Worm (Caenorhabditis elegans) whole organism, L2 larva: ENCODE data around the gene srx-119.

Source experiments
- C34F6.9 ChIP-seq: fragments of 150-350 bp; optimal IDR thresholded peaks from 2 replicates; lab custom pipeline; 2014; ENCODE audit warnings: missing biosample characterization, missing genetic modification characterization
- F13H6.1 ChIP-seq: sonication (generic microtip); optimal IDR thresholded peaks from 2 replicates; lab custom pipeline; 2016; ENCODE audit warnings: missing genetic modification characterization, missing compliant biosample characterization
- Y55F3AM.14 ChIP-seq: fragments of 200-800 bp; sonication (Bioruptor generic); optimal IDR thresholded peaks from 2 replicates; lab custom pipeline; 2018; ENCODE audit warnings: mild to moderate bottlenecking, missing genetic modification characterization, missing compliant biosample characterization
- alr-1 ChIP-seq: fragments of 150-350 bp; optimal IDR thresholded peaks from 2 replicates; lab custom pipeline; 2014; ENCODE audit warnings: missing biosample characterization, missing genetic modification characterization
- aly-2 ChIP-seq: fragments of 150-350 bp; optimal IDR thresholded peaks from 2 replicates; lab custom pipeline; 2014; ENCODE audit warnings: missing biosample characterization, missing genetic modification characterization
- ama-1 ChIP-seq: fragments of 150-350 bp; optimal IDR thresholded peaks from 2 replicates; lab custom pipeline; 2018; ENCODE audit warnings: inconsistent platforms
- blmp-1 ChIP-seq: sonication (generic microtip); optimal IDR thresholded peaks from 2 replicates; lab custom pipeline; 2017; ENCODE audit warnings: missing genetic modification characterization, mild to moderate bottlenecking, missing compliant biosample characterization, antibody characterized with exemption, moderate library complexity; ENCODE audit not compliant: insufficient read depth
- ceh-16 ChIP-seq: fragments of 150-350 bp; optimal IDR thresholded peaks from 2 replicates; lab custom pipeline; 2014; ENCODE audit warnings: missing biosample characterization, missing genetic modification characterization
- crh-2 ChIP-seq: sonication (generic microtip); optimal IDR thresholded peaks from 2 replicates; lab custom pipeline; 2017; ENCODE audit warnings: missing biosample characterization, missing genetic modification characterization
- dmd-4 ChIP-seq: sonication (generic microtip); optimal IDR thresholded peaks from 2 replicates; lab custom pipeline; 2017; ENCODE audit warnings: missing biosample characterization, missing genetic modification characterization
- egl-27 ChIP-seq: sonication (generic microtip); optimal IDR thresholded peaks from 3 replicates; lab custom pipeline; 2017; ENCODE audit warnings: missing biosample characterization, missing genetic modification reagents, missing genetic modification characterization
- fos-1 ChIP-seq: fragments of 150-350 bp; optimal IDR thresholded peaks from 2 replicates; lab custom pipeline; 2014; ENCODE audit warnings: missing biosample characterization, missing genetic modification characterization
- gmeb-1 ChIP-seq: fragments of 150-350 bp; optimal IDR thresholded peaks from 2 replicates; lab custom pipeline; 2014; ENCODE audit warnings: missing biosample characterization, missing genetic modification characterization
- lin-13 ChIP-seq: fragments of 150-350 bp; optimal IDR thresholded peaks from 2 replicates; lab custom pipeline; 2014; ENCODE audit warnings: missing biosample characterization, missing genetic modification reagents, missing genetic modification characterization
- lin-39 ChIP-seq: fragments of 150-350 bp; optimal IDR thresholded peaks from 2 replicates; lab custom pipeline; 2014; ENCODE audit warnings: missing biosample characterization, missing genetic modification reagents, missing genetic modification characterization
- mab-5 ChIP-seq: fragments of 150-350 bp; optimal IDR thresholded peaks from 2 replicates; lab custom pipeline; 2014; ENCODE audit warnings: missing biosample characterization, missing genetic modification characterization
- mbf-1 ChIP-seq: sonication (generic microtip); optimal IDR thresholded peaks from 2 replicates; lab custom pipeline; 2017; ENCODE audit warnings: missing biosample characterization, missing genetic modification characterization
- nhr-11 ChIP-seq: fragments of 150-350 bp; optimal IDR thresholded peaks from 2 replicates; lab custom pipeline; 2014; ENCODE audit warnings: missing biosample characterization, missing genetic modification characterization
- nhr-12 ChIP-seq: fragments of 150-350 bp; optimal IDR thresholded peaks from 2 replicates; lab custom pipeline; 2014; ENCODE audit warnings: missing biosample characterization, missing genetic modification characterization
- nhr-129 ChIP-seq: fragments of 150-350 bp; optimal IDR thresholded peaks from 2 replicates; lab custom pipeline; 2014; ENCODE audit warnings: missing biosample characterization, missing genetic modification characterization
- nhr-21 ChIP-seq: fragments of 150-350 bp; optimal IDR thresholded peaks from 2 replicates; lab custom pipeline; 2014; ENCODE audit warnings: missing biosample characterization, missing genetic modification characterization
- nhr-237 ChIP-seq: fragments of 150-350 bp; optimal IDR thresholded peaks from 2 replicates; lab custom pipeline; 2014; ENCODE audit warnings: missing biosample characterization, missing genetic modification characterization
- nhr-6 ChIP-seq: fragments of 150-350 bp; optimal IDR thresholded peaks from 2 replicates; lab custom pipeline; 2014; ENCODE audit warnings: missing biosample characterization, missing genetic modification characterization
- nhr-77 ChIP-seq: fragments of 150-350 bp; optimal IDR thresholded peaks from 2 replicates; lab custom pipeline; 2014; ENCODE audit warnings: missing biosample characterization, missing genetic modification characterization
- peb-1 ChIP-seq: fragments of 150-350 bp; optimal IDR thresholded peaks from 2 replicates; lab custom pipeline; 2014; ENCODE audit warnings: missing biosample characterization, missing genetic modification characterization
- skn-1 ChIP-seq: sonication (generic microtip); optimal IDR thresholded peaks from 2 replicates; lab custom pipeline; 2017; ENCODE audit warnings: missing biosample characterization, missing genetic modification characterization
- sma-3 ChIP-seq: sonication (generic microtip); optimal IDR thresholded peaks from 2 replicates; lab custom pipeline; 2016; ENCODE audit warnings: missing genetic modification reagents, missing genetic modification characterization, missing compliant biosample characterization
- unc-55 ChIP-seq: fragments of 150-350 bp; sonication (generic microtip); optimal IDR thresholded peaks from 3 replicates; lab custom pipeline; 2014; ENCODE audit warnings: missing biosample characterization, missing genetic modification reagents, missing genetic modification characterization
- unc-62 ChIP-seq: fragments of 150-350 bp; optimal IDR thresholded peaks from 2 replicates; lab custom pipeline; 2014; ENCODE audit warnings: missing biosample characterization, missing genetic modification reagents, missing genetic modification characterization
- ztf-11 ChIP-seq: sonication (generic microtip); optimal IDR thresholded peaks from 2 replicates; lab custom pipeline; 2017; ENCODE audit warnings: missing biosample characterization, missing genetic modification characterization
- ztf-4 ChIP-seq: fragments of 150-350 bp; optimal IDR thresholded peaks from 2 replicates; lab custom pipeline; 2014; ENCODE audit warnings: missing biosample characterization, missing genetic modification characterization

Gene srx-119

DNA sequence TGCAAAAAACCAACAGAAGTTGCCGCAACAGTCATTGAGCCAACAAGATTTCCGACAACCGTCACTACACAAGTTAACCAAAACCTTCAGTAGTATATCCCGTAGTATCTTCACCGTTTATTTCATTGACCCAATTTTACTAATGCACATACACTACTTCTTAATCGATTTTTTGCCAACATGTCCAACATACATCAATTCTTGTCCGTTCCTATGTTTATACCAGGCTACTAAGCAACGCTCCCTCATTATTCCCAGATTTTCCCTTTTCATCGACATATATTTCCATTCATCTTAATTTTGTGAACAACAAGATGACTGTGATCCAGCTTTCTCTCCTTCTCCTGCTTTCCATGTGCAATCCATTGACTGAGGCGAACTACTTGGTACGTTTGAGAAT lies 37.8 kb downstream of the srx-119 start, which contains the start of gene F49C5.7:
Gene F49C5.7 (plus strand): TSS at position 301 of the 400 bp plus-strand sequence.
- TF ChIP-seq ztf-11 (no peak), gmeb-1 (no peak), blmp-1 (tag; lab: Kevin White, UChicago) (no peak)

DNA sequence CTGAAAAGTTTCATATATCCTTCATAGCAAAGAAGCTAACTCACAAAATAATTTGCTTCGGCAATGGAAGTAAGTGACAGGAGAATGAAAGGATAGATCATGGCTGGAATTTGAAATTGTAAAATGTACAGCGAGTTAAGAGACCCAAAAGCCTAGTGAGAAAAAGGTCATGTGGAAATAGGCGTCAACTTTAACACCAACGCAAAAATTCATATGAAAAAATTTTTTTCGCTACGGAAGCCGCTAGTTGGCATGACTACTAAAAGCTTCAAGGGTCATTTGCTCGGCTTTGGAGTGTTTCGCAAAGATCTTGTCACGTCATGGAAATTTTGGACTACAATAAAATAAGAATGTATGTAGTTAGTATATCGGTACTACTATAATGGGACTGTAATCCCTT lies 42.5 kb downstream of the srx-119 start, which contains the start of gene Y38E10A.1:
Gene Y38E10A.1 (minus strand): TSS at position 101 of the 400 bp plus-strand sequence.
- no peak for TF ChIP-seq C34F6.9
- TF ChIP-seq dmd-4, result no peak
- TF ChIP-seq nhr-129 (tag; lab: Kevin White, UChicago), result no peak
- no peak for TF ChIP-seq sma-3 (GFP tag; lab: Kevin White, UChicago)
- no peak for TF ChIP-seq mab-5 (tag; lab: Kevin White, UChicago)
- TF ChIP-seq mbf-1 (tag; lab: Kevin White, UChicago), result no peak
- no peak for TF ChIP-seq Y55F3AM.14

- TF ChIP-seq dmd-4, result no peak
- no peak for TF ChIP-seq nhr-12 (tag; lab: Kevin White, UChicago)
- no peak for TF ChIP-seq peb-1 (tag; lab: Kevin White, UChicago)
- TF ChIP-seq blmp-1 (tag; lab: Kevin White, UChicago), result no peak
- TF ChIP-seq nhr-6, result no peak
- no peak for TF ChIP-seq fos-1
- no peak for TF ChIP-seq nhr-11 (tag; lab: Kevin White, UChicago)
- TF ChIP-seq ztf-4 (tag; lab: Kevin White, UChicago), result no peak
- no peak for TF ChIP-seq F13H6.1
- TF ChIP-seq nhr-21, result no peak
- no peak for TF ChIP-seq mbf-1 (tag; lab: Kevin White, UChicago)
- no peak for TF ChIP-seq ceh-16
- no peak for TF ChIP-seq nhr-129 (tag; lab: Kevin White, UChicago)
- TF ChIP-seq nhr-77, result no peak
- no peak for TF ChIP-seq unc-62 (GFP tag; lab: Kevin White, UChicago)
- TF ChIP-seq Y55F3AM.14, result no peak
- no peak for TF ChIP-seq lin-39 (tag; lab: Kevin White, UChicago)
- TF ChIP-seq sma-3 (GFP tag; lab: Kevin White, UChicago), result no peak
- TF ChIP-seq, all 48 proteins: peak for 0
Measured at ce11 chrII:12572760-12573159, 44.7 kb downstream of the srx-119 start, which contains the start of gene Y38E10A.35. Gene Y38E10A.35 (minus strand): TSS chrII:12572860.

DNA sequence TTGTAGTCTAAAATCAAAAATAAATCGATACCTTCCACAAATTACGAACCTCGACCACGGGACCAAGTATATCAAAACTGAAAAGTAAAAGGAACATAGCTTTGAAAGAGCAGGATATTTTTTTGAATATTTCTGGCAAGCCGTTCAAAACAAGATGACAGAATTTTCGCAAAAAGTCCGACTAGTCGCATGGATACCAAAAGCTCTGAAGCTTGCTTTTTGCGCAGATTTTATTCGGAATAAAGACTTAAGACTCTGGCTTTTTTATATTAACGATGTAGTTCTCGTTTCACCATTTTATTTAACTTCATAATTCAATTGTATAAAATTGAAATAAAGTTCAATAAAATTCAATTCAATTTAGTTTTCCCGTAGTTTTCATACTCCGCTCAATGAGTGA lies 45.5 kb downstream of the srx-119 start, which contains the start of gene Y38E10A.2:
Gene Y38E10A.2 (minus strand): TSS at position 101 of the 400 bp plus-strand sequence.
- TF ChIP-seq C34F6.9 (no peak), nhr-237 (tag; lab: Kevin White, UChicago) (no peak), F13H6.1 (no peak), fos-1 (no peak), ama-1 (lab: Kevin White, UChicago) (no peak), aly-2 (tag; lab: Kevin White, UChicago) (no peak), unc-55 (GFP tag; lab: Kevin White, UChicago) (no peak)

DNA sequence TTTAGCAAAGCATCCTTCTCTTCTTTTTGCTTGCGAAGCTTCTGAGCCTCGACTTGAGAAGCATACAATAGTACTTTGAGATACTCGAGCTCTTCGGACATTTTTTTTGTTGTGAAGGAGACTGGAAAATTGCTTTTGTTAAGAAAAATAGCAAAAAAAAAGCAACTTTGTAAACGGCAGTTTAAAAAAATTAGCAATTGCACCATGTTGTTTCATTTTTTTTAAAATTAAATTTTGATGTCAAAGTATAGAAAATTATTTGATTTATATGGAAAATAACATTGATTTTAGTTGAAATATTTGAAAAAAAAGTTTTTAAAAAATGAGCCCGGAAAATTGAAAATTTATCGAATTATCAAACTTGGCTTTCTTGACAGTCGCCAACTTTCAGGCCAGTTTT lies 46.6 kb downstream of the srx-119 start, which contains the start of gene Y38E10A.3:
Gene Y38E10A.3 (minus strand): TSS at position 101 of the 400 bp plus-strand sequence.
- no peak for TF ChIP-seq ztf-4 (tag; lab: Kevin White, UChicago)
- TF ChIP-seq Y55F3AM.14, result no peak
- TF ChIP-seq skn-1, result no peak
- TF ChIP-seq F13H6.1, result no peak
- no peak for TF ChIP-seq ztf-11
- TF ChIP-seq nhr-11 (tag; lab: Kevin White, UChicago), result no peak
- TF ChIP-seq ama-1 (lab: Kevin White, UChicago), result no peak
- TF ChIP-seq alr-1 (tag; lab: Kevin White, UChicago), result no peak
- TF ChIP-seq crh-2 (tag; lab: Kevin White, UChicago), result no peak
- no peak for TF ChIP-seq unc-55 (GFP tag; lab: Kevin White, UChicago)
- no peak for TF ChIP-seq fos-1

- TF ChIP-seq sma-3 (GFP tag; lab: Kevin White, UChicago), result no peak
- no peak for TF ChIP-seq egl-27
- peak; percentile 58 for TF ChIP-seq fos-1
- no peak for TF ChIP-seq C34F6.9
- no peak for TF ChIP-seq lin-13
Measured at ce11 chrII:12577754-12578153, 49.7 kb downstream of the srx-119 start, which contains the start of gene clec-8. Gene clec-8 (minus strand): TSS chrII:12578061.
